Fruit fly (Drosophila melanogaster): ENCODE measurements around the gene DZIP1.

The DZIP1 gene

dm6 chr3R:24557020-24557465, 42.0 kb downstream of the DZIP1 start:
- TF ChIP-seq CG34367 (tag; optimal IDR thresholded peaks at IDR 0.05) (no peak), D1 (tag; optimal IDR thresholded peaks at IDR 0.05) (no peak), CG13204 (GFP tag; optimal IDR thresholded peaks at IDR 0.05) (no peak), EcR (GFP tag; optimal IDR thresholded peaks at IDR 0.05) (no peak), Snoo (tag; optimal IDR thresholded peaks at IDR 0.05) (peak; percentile 9), CG10348 (GFP tag; IDR thresholded peaks at IDR 0.05) (no peak), CG17806 (tag; optimal IDR thresholded peaks at IDR 0.05) (peak; percentile 13)

- peak; percentile 16 for TF ChIP-seq CG13204 (GFP tag; optimal IDR thresholded peaks at IDR 0.05)
- no peak for TF ChIP-seq Snoo (tag; optimal IDR thresholded peaks at IDR 0.05)
- peak; percentile 95 for TF ChIP-seq EcR (GFP tag; optimal IDR thresholded peaks at IDR 0.05)
- TF ChIP-seq CG4496 (GFP tag; IDR thresholded peaks at IDR 0.05), result no peak
- TF ChIP-seq Pif1A (GFP tag; optimal IDR thresholded peaks at IDR 0.05), result no peak
- no peak for TF ChIP-seq CG17806 (tag; optimal IDR thresholded peaks at IDR 0.05)
- TF ChIP-seq Pif1B (GFP tag; optimal IDR thresholded peaks at IDR 0.05), result no peak
These were observed 47.4 kb downstream of the DZIP1 start for dm6 chr3R:24562323-24563025.

- peak; percentile 47 for TF ChIP-seq EcR (GFP tag; optimal IDR thresholded peaks at IDR 0.05)
- TF ChIP-seq CG8159 (tag; optimal IDR thresholded peaks at IDR 0.05), result no peak
These were observed 48.2 kb downstream of the DZIP1 start for dm6 chr3R:24563039-24563825.

dm6 chr3R:24564191-24564798, 49.2 kb downstream of the DZIP1 start:
- TF ChIP-seq CG17806 (tag; optimal IDR thresholded peaks at IDR 0.05) (no peak), CG32121 (GFP tag; IDR thresholded peaks at IDR 0.05) (no peak), gl (tag; optimal IDR thresholded peaks at IDR 0.05) (no peak), Ets98B (GFP tag; IDR thresholded peaks at IDR 0.05) (no peak), Pif1A (GFP tag; optimal IDR thresholded peaks at IDR 0.05) (no peak), Pif1B (GFP tag; optimal IDR thresholded peaks at IDR 0.05) (no peak)

dm6 chr3R:24564799-24565344, 49.8 kb downstream of the DZIP1 start:
- TF ChIP-seq CG14655 (GFP tag; optimal IDR thresholded peaks at IDR 0.05) (no peak), Snoo (tag; optimal IDR thresholded peaks at IDR 0.05) (no peak), gl (tag; optimal IDR thresholded peaks at IDR 0.05) (no peak), fd96Ca (GFP tag; IDR thresholded peaks at IDR 0.05) (no peak), CG34367 (tag; optimal IDR thresholded peaks at IDR 0.05) (no peak), CG8301 (tag; optimal IDR thresholded peaks at IDR 0.05) (no peak), D1 (tag; optimal IDR thresholded peaks at IDR 0.05) (no peak), CG10348 (GFP tag; IDR thresholded peaks at IDR 0.05) (no peak), EcR (GFP tag; optimal IDR thresholded peaks at IDR 0.05) (no peak), rn (GFP tag; IDR thresholded peaks at IDR 0.05) (no peak), CG13204 (GFP tag; optimal IDR thresholded peaks at IDR 0.05) (no peak), CG9948 (tag; optimal IDR thresholded peaks at IDR 0.05) (no peak), CG32121 (GFP tag; IDR thresholded peaks at IDR 0.05) (no peak), CG8159 (tag; optimal IDR thresholded peaks at IDR 0.05) (no peak), CG4496 (GFP tag; IDR thresholded peaks at IDR 0.05) (no peak), Pif1B (GFP tag; optimal IDR thresholded peaks at IDR 0.05) (no peak), Ets98B (GFP tag; IDR thresholded peaks at IDR 0.05) (no peak), CG17806 (tag; optimal IDR thresholded peaks at IDR 0.05) (no peak), Pif1A (GFP tag; optimal IDR thresholded peaks at IDR 0.05) (no peak), CG12605 (GFP tag; IDR thresholded peaks at IDR 0.05) (no peak)

dm6 chr3R:24565748-24566239, 50.7 kb downstream of the DZIP1 start:
- TF ChIP-seq Pif1A (GFP tag; optimal IDR thresholded peaks at IDR 0.05) (peak; percentile 76), CG15710 (tag; optimal IDR thresholded peaks at IDR 0.05) (no peak), CG8301 (tag; optimal IDR thresholded peaks at IDR 0.05) (no peak), Snoo (tag; optimal IDR thresholded peaks at IDR 0.05) (no peak), CG32121 (GFP tag; IDR thresholded peaks at IDR 0.05) (peak; percentile 57; the same call in 1 of the 2 replicates), CG13204 (GFP tag; optimal IDR thresholded peaks at IDR 0.05) (peak; percentile 21), CG10348 (GFP tag; IDR thresholded peaks at IDR 0.05) (no peak), EcR (GFP tag; optimal IDR thresholded peaks at IDR 0.05) (peak; percentile 75), CG34367 (tag; optimal IDR thresholded peaks at IDR 0.05) (no peak), CG12605 (GFP tag; IDR thresholded peaks at IDR 0.05) (peak; percentile 60), CG17806 (tag; optimal IDR thresholded peaks at IDR 0.05) (no peak), Pif1B (GFP tag; optimal IDR thresholded peaks at IDR 0.05) (peak; percentile 63), D1 (tag; optimal IDR thresholded peaks at IDR 0.05) (no peak), Ets98B (GFP tag; IDR thresholded peaks at IDR 0.05) (peak; percentile 73), gl (tag; optimal IDR thresholded peaks at IDR 0.05) (peak; percentile 35), rn (GFP tag; IDR thresholded peaks at IDR 0.05) (no peak), CG9948 (tag; optimal IDR thresholded peaks at IDR 0.05) (no peak), CG4496 (GFP tag; IDR thresholded peaks at IDR 0.05) (peak; percentile 60; the same call in 1 of the 3 replicates), CG14655 (GFP tag; optimal IDR thresholded peaks at IDR 0.05) (peak; percentile 6), fd96Ca (GFP tag; IDR thresholded peaks at IDR 0.05) (no peak), CG8159 (tag; optimal IDR thresholded peaks at IDR 0.05) (no peak)
